Fruit fly (Drosophila melanogaster): ENCODE measurements around the gene CG18493.

CG18493 gene

DNA sequence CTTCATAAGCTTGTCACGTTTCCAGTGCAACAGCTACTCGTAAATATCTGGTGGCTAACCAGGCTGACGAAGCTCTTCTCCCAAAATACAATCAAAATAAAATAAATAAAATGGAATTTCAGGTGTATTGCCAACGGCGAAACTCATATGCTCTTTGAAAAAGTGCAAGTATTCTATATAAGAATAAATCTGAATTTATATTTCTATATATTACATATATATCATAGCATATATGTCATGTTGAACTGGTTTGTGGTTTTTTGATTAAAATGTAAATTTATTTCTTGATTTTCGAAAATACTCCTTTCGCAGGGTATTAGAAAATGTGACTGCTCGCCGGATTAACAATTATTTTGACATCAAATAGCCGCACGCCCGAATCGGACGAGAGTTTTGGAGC is 42.4 kb upstream of the CG18493 start (continued):
- no peak for TF ChIP-seq D19B (GFP tag; optimal IDR thresholded peaks at IDR 0.05)
- TF ChIP-seq HLHmδ (GFP tag; optimal IDR thresholded peaks at IDR 0.05) = no peak
- TF ChIP-seq Mes4 (GFP tag; optimal IDR thresholded peaks at IDR 0.05) = no peak
- TF ChIP-seq dmrt11E (tag; optimal IDR thresholded peaks at IDR 0.05) = peak; percentile 4
- TF ChIP-seq Rfx (GFP tag; IDR thresholded peaks at IDR 0.05) = no peak
- peak; percentile 9 for TF ChIP-seq CG10979 (tag; optimal IDR thresholded peaks at IDR 0.05)
- no peak for TF ChIP-seq psq (GFP tag; optimal IDR thresholded peaks at IDR 0.05)
- no peak for TF ChIP-seq fru (optimal IDR thresholded peaks at IDR 0.05)
- TF ChIP-seq dysf (GFP tag; IDR thresholded peaks at IDR 0.05) = no peak
- TF ChIP-seq Hr39 (optimal IDR thresholded peaks at IDR 0.05) = no peak
- no peak for TF ChIP-seq CG14860 (GFP tag; IDR thresholded peaks at IDR 0.05; ENCODE audit: partially characterized antibody)
- TF ChIP-seq bab2 (GFP tag; optimal IDR thresholded peaks at IDR 0.05) = no peak
- TF ChIP-seq Side (GFP tag; optimal IDR thresholded peaks at IDR 0.05) = no peak
- TF ChIP-seq CG32532 (GFP tag; IDR thresholded peaks at IDR 0.05) = no peak
- no peak for TF ChIP-seq br (optimal IDR thresholded peaks at IDR 0.05)
- peak; percentile 87 for TF ChIP-seq D19A (tag; optimal IDR thresholded peaks at IDR 0.05)
- no peak for TF ChIP-seq fu2 (GFP tag; optimal IDR thresholded peaks at IDR 0.05)
- TF ChIP-seq CG12942 (GFP tag; optimal IDR thresholded peaks at IDR 0.05) = no peak
- TF ChIP-seq abd-A (tag; optimal IDR thresholded peaks at IDR 0.05) = no peak
- TF ChIP-seq CG16813 (GFP tag; IDR thresholded peaks at IDR 0.05; ENCODE audit: partially characterized antibody) = no peak
- TF ChIP-seq Dfd (GFP tag; optimal IDR thresholded peaks at IDR 0.05) = no peak
- TF ChIP-seq al (GFP tag; IDR thresholded peaks at IDR 0.05) = no peak
- no peak for TF ChIP-seq ken (GFP tag; IDR thresholded peaks at IDR 0.05)
- no peak for TF ChIP-seq HmgZ (tag; optimal IDR thresholded peaks at IDR 0.05)
- peak; percentile 42 for TF ChIP-seq CG18262 (tag; optimal IDR thresholded peaks at IDR 0.05)
- TF ChIP-seq Hr51 (GFP tag; optimal IDR thresholded peaks at IDR 0.05) = no peak
- no peak for TF ChIP-seq NC2β (GFP tag; optimal IDR thresholded peaks at IDR 0.05)
- no peak for TF ChIP-seq CG31388 (GFP tag; optimal IDR thresholded peaks at IDR 0.05)
- no peak for TF ChIP-seq bigmax (GFP tag; optimal IDR thresholded peaks at IDR 0.05)
- no peak for TF ChIP-seq salm (tag; optimal IDR thresholded peaks at IDR 0.05)
- TF ChIP-seq croc (GFP tag; conservative IDR thresholded peaks at IDR 0.05) = no peak
- no peak for TF ChIP-seq CG6791 (GFP tag; IDR thresholded peaks at IDR 0.05; ENCODE audit: partially characterized antibody)
- 0 out of 3 replicates have a peak, but pooled peaks have one; percentile 26 for TF ChIP-seq CG17361 (GFP tag; IDR thresholded peaks at IDR 0.05)
- TF ChIP-seq tx (GFP tag; optimal IDR thresholded peaks at IDR 0.05) = no peak
- TF ChIP-seq ERR (GFP tag; optimal IDR thresholded peaks at IDR 0.05) = no peak
- TF ChIP-seq CG15073 (GFP tag; optimal IDR thresholded peaks at IDR 0.05) = no peak
- TF ChIP-seq MBD-R2 (GFP tag; IDR thresholded peaks at IDR 0.05) = no peak
- no peak for TF ChIP-seq CG3065 (GFP tag; optimal IDR thresholded peaks at IDR 0.05)
- peak in 1 of 3 experiments; percentile 15 for TF ChIP-seq lola (GFP tag; optimal IDR thresholded peaks at IDR 0.05)
- TF ChIP-seq CG31441 (GFP tag; IDR thresholded peaks at IDR 0.05) = 0 out of 2 replicates have a peak, but pooled peaks have one; percentile 13
- no peak for TF ChIP-seq CG34376 (GFP tag; optimal IDR thresholded peaks at IDR 0.05)
- TF ChIP-seq eve (GFP tag; optimal IDR thresholded peaks at IDR 0.05) = no peak
- TF ChIP-seq CG10147 (GFP tag; optimal IDR thresholded peaks at IDR 0.05) = no peak
- no peak for TF ChIP-seq run (tag; optimal IDR thresholded peaks at IDR 0.05)
- TF ChIP-seq CG17385 (GFP tag; optimal IDR thresholded peaks at IDR 0.05) = no peak
- TF ChIP-seq CG1233 (GFP tag; optimal IDR thresholded peaks at IDR 0.05) = no peak
- no peak for TF ChIP-seq CG13894 (tag; optimal IDR thresholded peaks at IDR 0.05)
- no peak for TF ChIP-seq CG4404 (GFP tag; IDR thresholded peaks at IDR 0.05)
- no peak for TF ChIP-seq CG2889 (GFP tag; IDR thresholded peaks at IDR 0.05)
- no peak for TF ChIP-seq schlank (tag; optimal IDR thresholded peaks at IDR 0.05)
- no peak for TF ChIP-seq stc (GFP tag; IDR thresholded peaks at IDR 0.05)
- TF ChIP-seq CG6765 (GFP tag; optimal IDR thresholded peaks at IDR 0.05) = no peak
- no peak for TF ChIP-seq fd64A (GFP tag; optimal IDR thresholded peaks at IDR 0.05)
